Fruit fly (Drosophila melanogaster) whole organism, embryonic: ENCODE results near the gene CG10866.

Experiments used
- C15 ChIP-seq: fragments of 200-800 bp; sonication (Bioruptor generic); IDR thresholded peaks from 3 replicates; pipeline ENCODE4 v1.3.6; 2022; ENCODE audit warnings: missing biosample characterization, missing genetic modification characterization
- CG11398 ChIP-seq: fragments of 200-800 bp; sonication (Bioruptor generic); optimal IDR thresholded peaks from 2 replicates; lab custom pipeline; 2016; ENCODE audit warnings: missing biosample characterization, missing genetic modification characterization
- CG11560 ChIP-seq: fragments of 200-800 bp; sonication (Bioruptor generic); IDR thresholded peaks from 3 replicates; pipeline ENCODE4 v1.3.6; 2022; ENCODE audit warnings: missing biosample characterization, missing genetic modification characterization
- CG11695 ChIP-seq: fragments of 200-800 bp; sonication (Bioruptor generic); IDR thresholded peaks from 3 replicates; pipeline ENCODE4 v1.3.6; 2022; ENCODE audit warnings: missing biosample characterization, missing genetic modification characterization
- CG12744 ChIP-seq: fragments of 200-800 bp; sonication (Bioruptor generic); optimal IDR thresholded peaks from 2 replicates; lab custom pipeline; 2016; ENCODE audit warnings: missing biosample characterization, missing genetic modification characterization
- CG17186 ChIP-seq: fragments of 200-800 bp; sonication (Bioruptor generic); optimal IDR thresholded peaks from 3 replicates; lab custom pipeline; 2017; ENCODE audit warnings: missing biosample characterization, missing genetic modification reagents, missing genetic modification characterization
- CG1792 ChIP-seq: fragments of 200-800 bp; sonication (Bioruptor generic); optimal IDR thresholded peaks from 2 replicates; lab custom pipeline; 2016; ENCODE audit warnings: missing biosample characterization, missing genetic modification characterization
- CG18764 ChIP-seq: fragments of 200-800 bp; sonication (Bioruptor generic); optimal IDR thresholded peaks from 3 replicates; lab custom pipeline; 2016; ENCODE audit warnings: missing biosample characterization, missing genetic modification characterization
- CG30403 ChIP-seq: fragments of 200-800 bp; sonication (Bioruptor generic); optimal IDR thresholded peaks from 3 replicates; lab custom pipeline; 2016; ENCODE audit warnings: missing biosample characterization, missing genetic modification characterization
- CG3995 ChIP-seq: fragments of 200-800 bp; sonication (Bioruptor generic); optimal IDR thresholded peaks from 3 replicates; lab custom pipeline; 2016; ENCODE audit warnings: missing biosample characterization, missing genetic modification characterization
- CG43689 ChIP-seq: fragments of 200-800 bp; sonication (Bioruptor generic); IDR thresholded peaks from 2 replicates; pipeline ENCODE4 v1.3.6; 2022; ENCODE audit warnings: missing biosample characterization, missing genetic modification characterization
- CG4730 ChIP-seq: fragments of 200-800 bp; sonication (Bioruptor generic); IDR thresholded peaks from 2 replicates; pipeline ENCODE4 v1.3.6; 2022; ENCODE audit warnings: missing biosample characterization, missing genetic modification characterization
- CG8478 ChIP-seq: fragments of >200 bp; optimal IDR thresholded peaks from 2 replicates; lab custom pipeline; 2018
- CG9727 ChIP-seq: fragments of 200-800 bp; sonication (Bioruptor generic); optimal IDR thresholded peaks from 3 replicates; lab custom pipeline; 2017; ENCODE audit warnings: missing biosample characterization, mild to moderate bottlenecking, missing genetic modification characterization
- CrebB ChIP-seq: fragments of 200-800 bp; sonication (Bioruptor generic); optimal IDR thresholded peaks from 3 replicates; lab custom pipeline; 2018; ENCODE audit warnings: missing biosample characterization, mild to moderate bottlenecking, missing genetic modification characterization
- D19A ChIP-seq: fragments of 200-800 bp; optimal IDR thresholded peaks from 3 replicates; lab custom pipeline; 2019; ENCODE audit warnings: missing biosample characterization, mild to moderate bottlenecking, missing genetic modification characterization, moderate library complexity
- Eip74EF ChIP-seq, 2 experiments: fragments of 200-800 bp in 1 of 2; fragments of >200 bp in 1 of 2; sonication (Bioruptor generic) in 1 of 2; optimal IDR thresholded peaks; 2 replicates each; lab custom pipeline; 2017 to 2019; ENCODE audit warnings: missing biosample characterization in 2 of 2, missing genetic modification characterization in 2 of 2, mild to moderate bottlenecking in 1 of 2, moderate library complexity in 1 of 2
- Fer2 ChIP-seq: fragments of 200-800 bp; sonication (Bioruptor generic); optimal IDR thresholded peaks from 2 replicates; lab custom pipeline; 2018; ENCODE audit warnings: missing biosample characterization, mild to moderate bottlenecking, missing genetic modification characterization, moderate library complexity
- Fer3 ChIP-seq: fragments of 200-800 bp; sonication (Bioruptor generic); optimal IDR thresholded peaks from 2 replicates; lab custom pipeline; 2018; ENCODE audit warnings: missing biosample characterization, mild to moderate bottlenecking, missing genetic modification characterization, moderate library complexity
- GATAe ChIP-seq: fragments of 200-800 bp; sonication (Bioruptor generic); conservative IDR thresholded peaks from 2 replicates; pipeline ENCODE4 v1.3.6; 2022; ENCODE audit warnings: missing biosample characterization, missing genetic modification characterization
- MESR4 ChIP-seq: fragments of 200-800 bp; sonication (Bioruptor generic); optimal IDR thresholded peaks from 2 replicates; lab custom pipeline; 2018; ENCODE audit warnings: missing biosample characterization, mild to moderate bottlenecking, missing genetic modification characterization, moderate library complexity
- Oaz ChIP-seq: fragments of 200-800 bp; sonication (Bioruptor generic); IDR thresholded peaks from 2 replicates; pipeline ENCODE4 v1.3.6; 2022; ENCODE audit warnings: missing biosample characterization, missing genetic modification characterization
- Opbp ChIP-seq: fragments of 200-800 bp; sonication (Bioruptor generic); IDR thresholded peaks from 3 replicates; pipeline ENCODE4 v1.3.6; 2022; ENCODE audit warnings: missing biosample characterization, missing genetic modification characterization; ENCODE audit not compliant: partially characterized antibody
- Ravus ChIP-seq: fragments of 200-800 bp; sonication (Bioruptor generic); IDR thresholded peaks from 2 replicates; pipeline ENCODE4 v1.3.6; 2022; ENCODE audit warnings: missing biosample characterization, missing genetic modification characterization
- Rfx ChIP-seq: fragments of 200-800 bp; sonication (Bioruptor generic); IDR thresholded peaks from 2 replicates; pipeline ENCODE4 v1.3.6; 2022; ENCODE audit warnings: missing biosample characterization, missing genetic modification characterization
- Sin3A ChIP-seq: fragments of >200 bp; optimal IDR thresholded peaks from 2 replicates; lab custom pipeline; 2018
- Sry-β ChIP-seq: fragments of 200-800 bp; sonication (Bioruptor generic); optimal IDR thresholded peaks from 2 replicates; lab custom pipeline; 2018; ENCODE audit warnings: missing biosample characterization, mild to moderate bottlenecking, missing genetic modification characterization, moderate library complexity
- Ssrp ChIP-seq: fragments of 200-800 bp; sonication (Bioruptor generic); optimal IDR thresholded peaks from 2 replicates; lab custom pipeline; 2018; ENCODE audit warnings: missing biosample characterization, mild to moderate bottlenecking, missing genetic modification characterization, moderate library complexity
- ase ChIP-seq: fragments of 200-800 bp; sonication (Bioruptor generic); IDR thresholded peaks from 3 replicates; pipeline ENCODE4 v1.3.6; 2022; ENCODE audit warnings: missing biosample characterization, missing genetic modification characterization
- cad ChIP-seq: fragments of >200 bp; optimal IDR thresholded peaks from 2 replicates; lab custom pipeline; 2017; ENCODE audit warnings: missing biosample characterization, missing genetic modification characterization
- cas ChIP-seq: fragments of 200-800 bp; sonication (Bioruptor generic); IDR thresholded peaks from 2 replicates; pipeline ENCODE4 v1.3.6; 2022; ENCODE audit warnings: missing biosample characterization, missing genetic modification characterization
- chif ChIP-seq, 2 experiments: fragments of 200-800 bp; sonication (Bioruptor generic); optimal IDR thresholded peaks; 3 replicates each; lab custom pipeline; 2016; ENCODE audit warnings: missing biosample characterization in 2 of 2, missing genetic modification characterization in 2 of 2
- disco-r ChIP-seq: fragments of 200-800 bp; sonication (Bioruptor generic); optimal IDR thresholded peaks from 2 replicates; lab custom pipeline; 2016; ENCODE audit warnings: missing biosample characterization, missing genetic modification characterization
- ems ChIP-seq: fragments of 200-800 bp; sonication (Bioruptor generic); optimal IDR thresholded peaks from 3 replicates; lab custom pipeline; 2016; ENCODE audit warnings: missing biosample characterization, missing genetic modification characterization
- eve ChIP-seq, 2 experiments: fragments of >200 bp; optimal IDR thresholded peaks; 2 replicates each; lab custom pipeline; 2017; ENCODE audit warnings: missing biosample characterization in 2 of 2, missing genetic modification characterization in 2 of 2
- exex ChIP-seq: fragments of 200-800 bp; sonication (Bioruptor generic); optimal IDR thresholded peaks from 4 replicates; lab custom pipeline; 2018; ENCODE audit warnings: missing biosample characterization, mild to moderate bottlenecking, missing genetic modification characterization, moderate library complexity
- fu2 ChIP-seq: fragments of 200-800 bp; sonication (Bioruptor generic); optimal IDR thresholded peaks from 2 replicates; lab custom pipeline; 2016; ENCODE audit warnings: missing biosample characterization, missing genetic modification characterization
- her ChIP-seq: fragments of 200-800 bp; sonication (Bioruptor generic); optimal IDR thresholded peaks from 2 replicates; lab custom pipeline; 2016; ENCODE audit warnings: missing biosample characterization, missing genetic modification characterization
- kah ChIP-seq: fragments of 200-800 bp; sonication (Bioruptor generic); optimal IDR thresholded peaks from 2 replicates; lab custom pipeline; 2018; ENCODE audit warnings: missing biosample characterization, mild to moderate bottlenecking, missing genetic modification characterization
- ken ChIP-seq: fragments of 200-800 bp; sonication (Bioruptor generic); IDR thresholded peaks from 3 replicates; pipeline ENCODE4 v1.3.6; 2022; ENCODE audit warnings: missing biosample characterization, missing genetic modification characterization
- klu ChIP-seq: fragments of 200-800 bp; sonication (Bioruptor generic); IDR thresholded peaks from 2 replicates; pipeline ENCODE4 v1.3.6; 2022; ENCODE audit warnings: missing biosample characterization, missing genetic modification characterization
- nau ChIP-seq: fragments of 200-800 bp; sonication (Bioruptor generic); optimal IDR thresholded peaks from 3 replicates; lab custom pipeline; 2017; ENCODE audit warnings: missing biosample characterization, mild to moderate bottlenecking, missing genetic modification characterization, missing genetic modification reagents
- phol ChIP-seq: fragments of 200-800 bp; sonication (Bioruptor generic); optimal IDR thresholded peaks from 3 replicates; lab custom pipeline; 2018; ENCODE audit warnings: missing biosample characterization, mild to moderate bottlenecking, missing genetic modification characterization, moderate library complexity
- prd ChIP-seq, 3 experiments: fragments of >200 bp in 2 of 3; fragments of 200-800 bp in 1 of 3; sonication (Bioruptor generic) in 1 of 3; optimal IDR thresholded peaks in 2 of 3; IDR thresholded peaks in 1 of 3; 2 replicates in 2 of 3; 3 replicates in 1 of 3; pipeline versions ENCODE4 v1.3.6 to Lab custom; 2017 to 2022; ENCODE audit warnings: missing biosample characterization in 1 of 3, missing genetic modification characterization in 1 of 3
- ranshi ChIP-seq: fragments of 200-800 bp; sonication (Bioruptor generic); IDR thresholded peaks from 2 replicates; pipeline ENCODE4 v1.3.6; 2022; ENCODE audit warnings: missing biosample characterization, missing genetic modification characterization
- salm ChIP-seq: fragments of 200-800 bp; sonication (Bioruptor generic); optimal IDR thresholded peaks from 2 replicates; lab custom pipeline; 2018; ENCODE audit warnings: missing biosample characterization, mild to moderate bottlenecking, missing genetic modification characterization
- sr ChIP-seq: fragments of 200-800 bp; sonication (Bioruptor generic); IDR thresholded peaks from 3 replicates; pipeline ENCODE4 v1.3.6; 2022; ENCODE audit warnings: missing biosample characterization, missing genetic modification characterization
- twi ChIP-seq: fragments of 200-800 bp; optimal IDR thresholded peaks from 2 replicates; lab custom pipeline; 2019; ENCODE audit warnings: missing biosample characterization, mild to moderate bottlenecking, missing genetic modification characterization, moderate library complexity
- tx ChIP-seq: fragments of 200-800 bp; sonication (Bioruptor generic); optimal IDR thresholded peaks from 2 replicates; lab custom pipeline; 2016; ENCODE audit warnings: missing biosample characterization, missing genetic modification characterization
- wek ChIP-seq: fragments of 200-800 bp; sonication (Bioruptor generic); optimal IDR thresholded peaks from 3 replicates; lab custom pipeline; 2018; ENCODE audit warnings: missing biosample characterization, mild to moderate bottlenecking, missing genetic modification characterization, moderate library complexity

CG10866 gene

DNA sequence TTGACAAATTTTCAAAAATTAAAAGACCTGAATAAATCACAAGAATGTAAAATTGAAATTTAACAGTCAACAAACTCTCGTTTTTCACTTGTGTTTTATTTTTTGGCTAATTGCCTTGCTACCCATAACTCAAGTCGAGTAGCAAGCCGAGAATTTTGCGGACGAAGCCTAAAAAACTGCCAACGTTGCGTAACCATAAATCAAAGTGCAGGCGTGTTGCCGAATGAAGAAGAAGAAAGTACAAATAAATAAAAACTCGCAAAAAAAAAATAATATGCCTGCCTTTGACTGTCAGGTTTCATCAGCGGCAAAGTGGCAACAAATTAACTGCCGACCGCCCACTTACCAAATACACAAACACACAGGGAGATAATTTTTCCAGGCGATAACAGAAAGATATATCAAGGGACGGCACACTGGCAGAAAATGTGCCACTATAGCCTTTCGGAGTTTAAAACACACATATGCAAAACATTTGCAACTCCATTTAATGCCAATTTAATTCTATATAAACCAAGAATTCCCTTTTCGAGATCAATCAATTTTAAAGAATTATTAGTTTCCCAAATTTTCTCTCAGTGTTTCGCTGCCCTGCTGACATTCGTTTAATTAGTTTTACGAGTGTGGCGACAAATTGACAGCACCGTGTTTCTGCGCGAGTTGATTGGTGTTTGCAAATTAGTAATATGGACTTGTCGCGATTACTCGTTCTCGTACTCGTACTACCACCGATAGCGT is 9.4 kb downstream of the CG10866 start (continued):
- TF ChIP-seq prd (optimal IDR thresholded peaks at IDR 0.05; lab: Kevin White, UChicago) (no peak), prd (GFP tag; IDR thresholded peaks at IDR 0.05; lab: Robert Waterston, UW) (peak; percentile 89), CG1792 (GFP tag; lab: Kevin White, UChicago) (peak; percentile 85), CG17186 (GFP tag; lab: Kevin White, UChicago) (no peak), eve (GFP tag; optimal IDR thresholded peaks at IDR 0.05; lab: Kevin White, UChicago) (peak in 1 of 2 experiments; percentile 88), sr (0 out of 3 replicates have a peak, but pooled peaks have one; percentile 31), Rfx (GFP tag; lab: Robert Waterston, UW) (peak; percentile 95), CG30403 (GFP tag; lab: Kevin White, UChicago) (peak; percentile 85), ems (GFP tag; lab: Kevin White, UChicago) (peak; percentile 73), CrebB (tag; lab: Kevin White, UChicago) (peak; percentile 85), ranshi (GFP tag; lab: Robert Waterston, UW) (peak; percentile 85), chif (GFP tag; optimal IDR thresholded peaks at IDR 0.05; lab: Kevin White, UChicago) (peak; percentile 79 to 82), MESR4 (GFP tag; lab: Kevin White, UChicago) (peak; percentile 9), CG4730 (GFP tag; lab: Robert Waterston, UW) (peak; percentile 83), klu (peak; percentile 79), CG43689 (peak; percentile 75), cad (GFP tag; lab: Kevin White, UChicago) (no peak), CG9727 (GFP tag; lab: Kevin White, UChicago) (peak; percentile 88), CG8478 (no peak), nau (GFP tag; lab: Kevin White, UChicago) (peak; percentile 77), exex (tag; lab: Kevin White, UChicago) (peak; percentile 92), CG18764 (GFP tag; lab: Kevin White, UChicago) (peak; percentile 43), ken (GFP tag; lab: Robert Waterston, UW) (peak; percentile 76), CG11695 (GFP tag; lab: Robert Waterston, UW) (peak; percentile 84; the same call in 2 of the 3 replicates), salm (peak; percentile 58), Fer3 (tag; lab: Kevin White, UChicago) (peak; percentile 92), Sin3A (lab: Kevin White, UChicago) (no peak), Ravus (GFP tag; lab: Robert Waterston, UW) (peak; percentile 75), CG11398 (GFP tag; lab: Kevin White, UChicago) (peak; percentile 73), Eip74EF (GFP tag; optimal IDR thresholded peaks at IDR 0.05; lab: Kevin White, UChicago) (peak in 1 of 2 experiments; percentile 37), D19A (tag; lab: Kevin White, UChicago) (peak; percentile 62), wek (GFP tag; lab: Kevin White, UChicago) (peak; percentile 56), Ssrp (tag; lab: Kevin White, UChicago) (peak; percentile 76), CG12744 (GFP tag; lab: Kevin White, UChicago) (peak; percentile 77), Fer2 (tag; lab: Kevin White, UChicago) (peak; percentile 83), GATAe (peak; percentile 93), Opbp (GFP tag; lab: Robert Waterston, UW) (no peak), Oaz (peak; percentile 86), cas (GFP tag; lab: Robert Waterston, UW) (peak; percentile 81), CG3995 (peak; percentile 67), her (GFP tag; lab: Kevin White, UChicago) (peak; percentile 81), ase (peak; percentile 76; the same call in 1 of the 3 replicates), fu2 (GFP tag; lab: Kevin White, UChicago) (peak; percentile 90), CG11560 (tag; lab: Robert Waterston, UW) (peak; percentile 59; the same call in 1 of the 3 replicates), kah (GFP tag; lab: Kevin White, UChicago) (peak; percentile 50), Sry-β (no peak), disco-r (GFP tag; lab: Kevin White, UChicago) (peak; percentile 67), phol (tag; lab: Kevin White, UChicago) (peak; percentile 64), tx (GFP tag; lab: Kevin White, UChicago) (peak; percentile 87), C15 (GFP tag; lab: Robert Waterston, UW) (peak; percentile 72; the same call in 1 of the 3 replicates), twi (tag; lab: Kevin White, UChicago) (no peak)
